Worm (Caenorhabditis elegans): ENCODE data around the gene F18A11.3.

The F18A11.3 gene

DNA sequence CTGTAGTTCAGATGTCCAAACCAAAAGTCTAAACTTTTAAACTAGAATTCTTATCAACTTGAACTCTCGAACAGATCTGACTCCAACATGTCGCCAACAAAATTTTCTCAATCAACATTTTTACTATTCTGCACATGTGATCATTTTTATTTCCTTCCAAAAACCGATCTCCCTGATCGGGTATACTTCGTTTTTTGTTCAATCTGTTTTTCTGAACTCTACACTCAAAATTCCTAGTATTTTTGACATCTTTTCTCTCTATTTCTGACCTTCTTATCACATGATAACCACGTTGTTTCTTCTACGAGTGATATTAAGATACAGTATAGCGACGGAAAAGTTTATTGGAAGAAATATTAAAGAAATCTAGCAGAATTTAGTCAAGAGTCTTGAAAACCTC, 30.4 kb downstream of the F18A11.3 start (continued):
- no peak for TF ChIP-seq fkh-2 (tag; optimal IDR thresholded peaks at IDR 0.05)

DNA sequence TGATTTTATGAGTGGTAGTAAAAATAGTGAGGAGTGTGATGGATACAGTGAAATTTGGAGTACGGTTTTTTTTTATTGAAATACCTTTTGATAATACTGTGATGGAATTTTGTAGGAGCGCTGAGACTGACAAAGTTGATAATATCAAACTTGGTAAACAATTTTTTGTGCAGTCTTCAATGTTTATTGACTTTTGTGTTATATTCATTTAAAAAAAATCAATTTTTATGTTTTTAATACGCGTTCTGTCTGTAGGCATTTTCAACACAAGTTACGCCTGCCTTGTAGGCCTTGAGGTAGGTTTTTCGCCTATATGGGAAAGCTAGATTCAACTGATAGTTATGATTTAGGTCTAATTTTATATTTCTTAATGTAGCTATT, 31.8 kb downstream of the F18A11.3 start:
- TF ChIP-seq fkh-10 (GFP tag; optimal IDR thresholded peaks at IDR 0.05), result no peak
- no peak for TF ChIP-seq ZK546.5 (tag; optimal IDR thresholded peaks at IDR 0.05)
- peak; percentile 45 for TF ChIP-seq elt-2 (tag; optimal IDR thresholded peaks at IDR 0.05)
- no peak for TF ChIP-seq zag-1 (tag; optimal IDR thresholded peaks at IDR 0.05)
- TF ChIP-seq pha-4 (tag; optimal IDR thresholded peaks at IDR 0.05), result peak; percentile 30
- no peak for TF ChIP-seq elt-1 (tag; optimal IDR thresholded peaks at IDR 0.05)
- TF ChIP-seq nhr-12 (tag; optimal IDR thresholded peaks at IDR 0.05), result no peak

DNA sequence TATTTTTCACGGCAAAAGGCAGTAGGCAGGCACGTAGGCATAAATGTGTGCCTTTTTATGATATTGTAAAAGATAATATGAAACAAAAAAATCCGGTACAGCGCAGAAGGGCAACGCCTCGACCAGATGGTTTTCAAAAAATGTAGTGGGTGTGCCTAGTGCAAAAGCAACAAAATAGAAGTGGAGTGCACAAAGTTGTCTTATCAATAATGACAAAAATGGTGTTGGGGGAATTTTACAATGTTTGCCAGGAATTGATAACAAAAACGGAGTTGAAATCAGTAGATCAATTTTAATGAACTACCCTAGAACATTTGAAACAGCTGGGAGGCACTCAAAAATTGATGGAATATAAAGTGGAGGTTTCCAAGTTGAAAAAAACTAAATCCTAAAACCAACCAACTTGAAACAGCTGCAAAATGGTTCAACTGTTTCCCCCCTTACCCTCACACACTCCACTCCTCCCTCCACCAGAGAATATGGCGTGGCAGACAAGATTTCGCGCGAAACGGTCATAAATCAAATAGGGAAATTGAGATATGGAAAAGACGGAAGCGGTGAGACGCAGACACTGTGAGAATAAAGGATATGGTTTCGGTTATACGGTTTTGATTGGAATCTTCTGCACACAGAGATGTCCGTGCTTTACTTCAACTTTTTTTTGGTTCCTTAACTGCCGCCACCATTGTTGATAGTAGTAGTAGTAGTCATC, 32.3 kb downstream of the F18A11.3 start:
- TF ChIP-seq nhr-237 (tag; optimal IDR thresholded peaks at IDR 0.05) (no peak), mml-1 (tag; optimal IDR thresholded peaks at IDR 0.05) (no peak), lsy-12 (tag; optimal IDR thresholded peaks at IDR 0.05) (no peak), fkh-10 (GFP tag; optimal IDR thresholded peaks at IDR 0.05) (no peak), eor-1 (tag; optimal IDR thresholded peaks at IDR 0.05) (no peak), fos-1 (tag; optimal IDR thresholded peaks at IDR 0.05) (no peak), nhr-67 (tag; optimal IDR thresholded peaks at IDR 0.05) (no peak), ceh-28 (tag; optimal IDR thresholded peaks at IDR 0.05) (no peak), ceh-82 (tag; optimal IDR thresholded peaks at IDR 0.05) (no peak), fkh-2 (tag; optimal IDR thresholded peaks at IDR 0.05) (no peak), nhr-77 (tag; optimal IDR thresholded peaks at IDR 0.05) (no peak), nhr-23 (tag; optimal IDR thresholded peaks at IDR 0.05) (peak; percentile 40), elt-1 (tag; optimal IDR thresholded peaks at IDR 0.05) (no peak), daf-12 (tag; optimal IDR thresholded peaks at IDR 0.05) (no peak), ceh-16 (tag; optimal IDR thresholded peaks at IDR 0.05) (no peak), egl-27 (tag; optimal IDR thresholded peaks at IDR 0.05) (no peak), nhr-25 (tag; optimal IDR thresholded peaks at IDR 0.05) (peak; percentile 62), aly-2 (tag; optimal IDR thresholded peaks at IDR 0.05) (no peak), elt-2 (tag; optimal IDR thresholded peaks at IDR 0.05) (peak; percentile 82), ztf-11 (tag; optimal IDR thresholded peaks at IDR 0.05) (no peak), skn-1 (tag; optimal IDR thresholded peaks at IDR 0.05) (no peak), snpc-4 (tag; optimal IDR thresholded peaks at IDR 0.05) (no peak), nhr-28 (tag; optimal IDR thresholded peaks at IDR 0.05) (no peak), pqm-1 (tag; optimal IDR thresholded peaks at IDR 0.05) (peak; percentile 69), unc-62 (GFP tag; optimal IDR thresholded peaks at IDR 0.05) (no peak), pha-4 (tag; optimal IDR thresholded peaks at IDR 0.05) (no peak), ceh-9 (tag; optimal IDR thresholded peaks at IDR 0.05) (no peak)

DNA sequence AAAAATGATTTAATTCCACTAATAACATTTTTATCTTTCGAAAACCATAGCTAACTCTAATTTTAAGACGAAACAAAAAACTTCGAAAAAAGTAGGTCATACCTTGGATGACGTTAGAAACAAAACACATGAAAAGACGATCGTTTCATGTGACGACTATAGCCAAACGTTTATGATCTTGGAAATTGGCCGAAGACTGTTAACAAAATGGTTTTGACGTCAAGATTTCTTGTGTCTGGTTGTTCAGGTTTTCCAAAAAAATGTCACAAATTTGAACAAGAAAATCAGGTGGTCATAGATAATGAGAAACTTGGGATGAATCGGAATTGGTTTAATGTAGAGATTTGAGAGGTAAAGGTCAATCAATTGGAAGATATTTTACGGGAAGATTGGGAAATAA, 33.4 kb downstream of the F18A11.3 start:
- TF ChIP-seq ceh-9 (tag; optimal IDR thresholded peaks at IDR 0.05) (no peak), nhr-11 (tag; optimal IDR thresholded peaks at IDR 0.05) (no peak), tbx-2 (tag; optimal IDR thresholded peaks at IDR 0.05) (no peak), nhr-77 (tag; optimal IDR thresholded peaks at IDR 0.05) (no peak), eor-1 (tag; optimal IDR thresholded peaks at IDR 0.05) (no peak), pha-4 (tag; optimal IDR thresholded peaks at IDR 0.05) (no peak)

DNA sequence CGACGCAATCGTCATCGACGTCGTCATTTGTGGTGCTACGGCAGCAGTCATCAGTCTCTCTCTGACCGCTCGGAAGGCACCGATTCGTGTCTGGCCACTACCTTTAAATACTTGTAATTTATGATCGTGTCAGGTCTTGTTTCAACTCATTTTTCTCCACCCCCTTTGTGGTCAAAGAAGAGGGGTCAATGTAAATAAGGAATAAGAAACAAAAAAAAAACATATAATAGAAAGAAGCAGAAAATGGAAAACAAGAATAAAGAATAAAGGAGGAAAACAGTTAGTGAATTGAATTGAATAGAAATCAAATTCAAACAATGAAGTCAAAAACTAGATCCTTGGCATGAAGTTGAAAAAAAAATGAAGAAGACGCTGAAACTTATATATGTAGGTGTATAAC, 35.9 kb downstream of the F18A11.3 start, which contains the start of gene Y38F1A.8:
TSS of gene Y38F1A.8 (minus strand) at position 101 of the 400 bp plus-strand sequence.
- no peak for TF ChIP-seq fos-1 (tag; optimal IDR thresholded peaks at IDR 0.05)
- no peak for TF ChIP-seq elt-1 (tag; optimal IDR thresholded peaks at IDR 0.05)
- no peak for TF ChIP-seq lin-39 (tag; optimal IDR thresholded peaks at IDR 0.05)
- TF ChIP-seq nhr-76 (tag; optimal IDR thresholded peaks at IDR 0.05), result no peak
- TF ChIP-seq nhr-28 (tag; optimal IDR thresholded peaks at IDR 0.05), result no peak
- no peak for TF ChIP-seq nhr-43 (tag; optimal IDR thresholded peaks at IDR 0.05; ENCODE audit: poor library complexity, severe bottlenecking)
- TF ChIP-seq fkh-2 (tag; optimal IDR thresholded peaks at IDR 0.05), result no peak
- no peak for TF ChIP-seq fkh-10 (GFP tag; optimal IDR thresholded peaks at IDR 0.05)
- TF ChIP-seq skn-1 (tag; optimal IDR thresholded peaks at IDR 0.05), result no peak
- no peak for TF ChIP-seq egl-5 (tag; optimal IDR thresholded peaks at IDR 0.05)
- no peak for TF ChIP-seq nhr-67 (tag; optimal IDR thresholded peaks at IDR 0.05)
- no peak for TF ChIP-seq R02D3.7 (tag; optimal IDR thresholded peaks at IDR 0.05)
- TF ChIP-seq snpc-4 (tag; optimal IDR thresholded peaks at IDR 0.05), result no peak
- TF ChIP-seq daf-12 (tag; optimal IDR thresholded peaks at IDR 0.05), result no peak
